Comparison of ENCODE assay signal across 2 worm cellular contexts in genomic region chrIV:14800931-14801330, ce11.
A peak's percentile ranks its signal among the peaks of the same experiment; 100 is the strongest.
TF ChIP-seq lines count a peak whose summit lies in the region.

No protein-coding gene starts in this region.

TF ChIP-seq in whole organism, L3 larva, 47 proteins besides CTCF, POLR2A, EP300 and RAD21:
- TF ChIP-seq nfya-1 (tag; optimal IDR thresholded peaks at IDR 0.05; lab: Kevin White, UChicago; ENCODE audit: insufficient read depth): peak; percentile 57
- no peak for TF ChIP-seq skn-1 (tag; optimal IDR thresholded peaks at IDR 0.05; lab: Kevin White, UChicago)

TF ChIP-seq in whole organism, late embryonic, 69 proteins besides CTCF, POLR2A, EP300 and RAD21:
- peak; percentile 68 for TF ChIP-seq nfya-1 (tag; optimal IDR thresholded peaks at IDR 0.05; lab: Kevin White, UChicago)
- no peak for TF ChIP-seq C38D4.7 (GFP tag; optimal IDR thresholded peaks at IDR 0.05; lab: Kevin White, UChicago)

Comparison
In these comparisons a context has a peak if more than half of its experiments do, and no peak if none do; other contexts are left out.
1. Of the 9 proteins assayed by ChIP-seq in both whole organism, late embryonic and whole organism, L3 larva: peak only in whole organism, late embryonic: none; only in whole organism, L3 larva: none; in both: nfya-1; in neither: 8.